Worm (Caenorhabditis elegans) whole organism, young adult: ENCODE data around the gene T27E7.9.

Experiments
- C17E4.6 ChIP-seq: fragments of 200-800 bp; sonication (Bioruptor generic); IDR thresholded peaks from 2 replicates; pipeline ENCODE4 v1.3.6; 2022; ENCODE audit warnings: missing genetic modification reagents, missing genetic modification characterization, missing compliant biosample characterization
- ceh-100 ChIP-seq: fragments of 200-800 bp; sonication (Bioruptor generic); IDR thresholded peaks from 2 replicates; pipeline ENCODE4 v1.3.6; 2022; ENCODE audit warnings: missing genetic modification reagents, missing genetic modification characterization, missing compliant biosample characterization
- mxl-1 ChIP-seq: sonication (generic microtip); optimal IDR thresholded peaks from 2 replicates; lab custom pipeline; 2016; ENCODE audit warnings: missing genetic modification characterization, missing compliant biosample characterization
- nfyb-1 ChIP-seq: fragments of 200-800 bp; sonication (Bioruptor generic); IDR thresholded peaks from 2 replicates; pipeline ENCODE4 v1.3.6; 2022; ENCODE audit warnings: missing genetic modification reagents, missing genetic modification characterization, missing compliant biosample characterization
- pha-4 ChIP-seq: fragments of 150-350 bp; sonication (generic microtip); optimal IDR thresholded peaks from 2 replicates; lab custom pipeline; 2014; ENCODE audit warnings: missing biosample characterization, missing genetic modification reagents, missing genetic modification characterization
- sea-2 ChIP-seq: fragments of 200-800 bp; sonication (Bioruptor generic); IDR thresholded peaks from 2 replicates; pipeline ENCODE4 v1.3.6; 2022; ENCODE audit warnings: missing genetic modification characterization, missing compliant biosample characterization
- unc-62 ChIP-seq: fragments of 150-350 bp; optimal IDR thresholded peaks from 2 replicates; lab custom pipeline; 2014; ENCODE audit warnings: missing biosample characterization, missing genetic modification reagents, missing genetic modification characterization

DNA sequence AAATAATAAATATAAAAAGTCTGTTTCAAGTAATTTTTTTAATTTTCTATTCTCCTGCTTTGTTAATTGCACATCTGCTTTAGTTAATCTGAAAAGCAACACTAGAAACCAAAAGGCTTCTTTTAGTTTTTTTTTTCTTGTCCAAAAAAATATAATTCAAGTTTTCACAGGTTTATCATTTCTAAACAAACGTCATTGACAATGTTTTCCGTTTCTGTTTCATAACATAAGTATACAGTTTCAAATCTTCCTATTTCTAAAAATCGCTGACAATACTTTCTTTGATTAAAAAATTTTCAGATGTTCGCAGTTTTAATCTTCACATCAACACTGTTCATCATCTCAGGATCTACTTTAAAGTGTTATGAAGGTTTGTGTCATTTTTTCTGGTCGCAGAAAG, 15.9 kb upstream of the T27E7.9 start, which contains the start of gene Y57G11B.2:
- TF ChIP-seq pha-4 (tag; lab: Kevin White, UChicago) (no peak), ceh-100 (GFP tag; lab: Robert Waterston, UW) (no peak), sea-2 (GFP tag; lab: Robert Waterston, UW) (no peak), C17E4.6 (GFP tag; lab: Robert Waterston, UW) (no peak), mxl-1 (tag; lab: Kevin White, UChicago) (no peak), nfyb-1 (GFP tag; lab: Robert Waterston, UW) (no peak), unc-62 (GFP tag; lab: Kevin White, UChicago) (no peak)
